Worm (Caenorhabditis elegans): ENCODE data around the gene str-247.

str-247 gene

DNA sequence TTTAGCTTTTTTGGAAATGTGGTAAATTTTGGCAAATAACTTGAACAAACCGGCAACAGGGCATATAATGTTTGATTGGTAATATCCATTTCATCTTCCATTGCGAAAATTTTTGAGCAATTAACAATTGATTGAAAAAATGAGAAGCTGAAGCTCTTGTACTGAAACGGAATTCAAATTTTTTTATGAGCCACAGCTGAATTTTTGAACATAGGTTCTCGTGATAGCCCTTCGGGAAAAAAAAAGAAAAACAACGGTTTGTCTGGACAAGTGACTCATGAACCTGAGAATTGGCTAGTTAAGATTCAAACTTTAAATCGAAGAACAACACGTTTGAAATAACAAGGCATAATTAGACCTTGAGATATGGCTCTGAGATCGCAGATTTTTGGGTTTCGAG, 42.0 kb downstream of the str-247 start, which contains the start of gene srx-62:
TSS of gene srx-62 (minus strand) at position 101 of the 400 bp plus-strand sequence.
- no peak for TF ChIP-seq dpff-1 (tag; optimal IDR thresholded peaks at IDR 0.05)
- no peak for TF ChIP-seq Y53G8AR.9 (GFP tag; conservative IDR thresholded peaks at IDR 0.05)
- no peak for TF ChIP-seq F52B5.7 (tag; optimal IDR thresholded peaks at IDR 0.05)
- TF ChIP-seq attf-5 (GFP tag; optimal IDR thresholded peaks at IDR 0.05) = no peak
- TF ChIP-seq F33H1.4 (GFP tag; IDR thresholded peaks at IDR 0.05) = no peak
- TF ChIP-seq B0336.3 (GFP tag; IDR thresholded peaks at IDR 0.05) = no peak
- TF ChIP-seq snpc-3.4 (tag; optimal IDR thresholded peaks at IDR 0.05) = no peak
- no peak for TF ChIP-seq egl-18 (GFP tag; IDR thresholded peaks at IDR 0.05)
- no peak for TF ChIP-seq xnd-1 (tag; optimal IDR thresholded peaks at IDR 0.05)
- no peak for TF ChIP-seq ets-4 (GFP tag; optimal IDR thresholded peaks at IDR 0.05)
- no peak for TF ChIP-seq efl-1 (GFP tag; optimal IDR thresholded peaks at IDR 0.05)
- no peak for TF ChIP-seq F55B11.4 (tag; optimal IDR thresholded peaks at IDR 0.05; ENCODE audit: borderline replicate concordance, insufficient read depth)

DNA sequence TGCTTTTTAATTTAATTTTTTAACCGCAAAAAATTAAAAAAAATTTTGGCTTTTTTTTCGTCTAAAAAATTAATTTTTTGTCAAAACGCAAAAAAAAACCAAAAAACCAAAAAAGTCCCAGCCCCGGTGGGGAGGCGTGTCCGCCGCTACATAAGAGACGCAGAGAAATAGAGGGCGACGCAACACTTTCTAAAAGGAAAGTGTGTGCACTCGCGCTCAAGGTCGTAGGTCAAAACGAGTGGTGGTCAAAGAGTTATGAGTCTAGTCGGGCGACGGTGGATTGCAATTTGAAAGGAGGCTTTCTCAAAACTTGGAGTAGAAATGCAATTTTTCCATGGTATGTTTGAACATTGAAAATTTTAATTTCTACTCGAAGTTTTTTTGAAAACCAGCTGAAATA, 50.7 kb downstream of the str-247 start:
- TF ChIP-seq ceh-91 (GFP tag; IDR thresholded peaks at IDR 0.05) (0 out of 2 replicates have a peak, but pooled peaks have one; percentile 17), ceh-100 (GFP tag; IDR thresholded peaks at IDR 0.05) (0 out of 2 replicates have a peak, but pooled peaks have one; percentile 10), D2030.7 (GFP tag; IDR thresholded peaks at IDR 0.05) (peak; percentile 46; the same call in 1 of the 2 replicates), madf-6 (GFP tag; IDR thresholded peaks at IDR 0.05) (peak; percentile 96), lin-40 (tag; optimal IDR thresholded peaks at IDR 0.05) (no peak), F33H1.4 (GFP tag; IDR thresholded peaks at IDR 0.05) (peak; percentile 30; the same call in 1 of the 2 replicates), aptf-2 (GFP tag; conservative IDR thresholded peaks at IDR 0.05) (0 out of 2 replicates have a peak, but pooled peaks have one; percentile 35), ztf-22 (GFP tag; optimal IDR thresholded peaks at IDR 0.05) (no peak), efl-1 (GFP tag; optimal IDR thresholded peaks at IDR 0.05) (peak; percentile 88), madf-8 (GFP tag; conservative IDR thresholded peaks at IDR 0.05) (peak; percentile 93), snpc-1.3 (tag; optimal IDR thresholded peaks at IDR 0.05; ENCODE audit: insufficient read depth) (no peak), hsf-1 (GFP tag; IDR thresholded peaks at IDR 0.05) (peak; percentile 58; the same call in 1 of the 2 replicates), mes-4 (tag; optimal IDR thresholded peaks at IDR 0.05) (no peak), hmg-1.2 (GFP tag; IDR thresholded peaks at IDR 0.05) (peak; percentile 77), dpl-1 (GFP tag; optimal IDR thresholded peaks at IDR 0.05) (peak; percentile 62), xnd-1 (tag; optimal IDR thresholded peaks at IDR 0.05) (peak; percentile 90)
